Worm (Caenorhabditis elegans): ENCODE measurements around the gene lgc-58.
A peak's percentile ranks its signal among the peaks of the same experiment; 100 is the strongest.

Gene lgc-58

DNA sequence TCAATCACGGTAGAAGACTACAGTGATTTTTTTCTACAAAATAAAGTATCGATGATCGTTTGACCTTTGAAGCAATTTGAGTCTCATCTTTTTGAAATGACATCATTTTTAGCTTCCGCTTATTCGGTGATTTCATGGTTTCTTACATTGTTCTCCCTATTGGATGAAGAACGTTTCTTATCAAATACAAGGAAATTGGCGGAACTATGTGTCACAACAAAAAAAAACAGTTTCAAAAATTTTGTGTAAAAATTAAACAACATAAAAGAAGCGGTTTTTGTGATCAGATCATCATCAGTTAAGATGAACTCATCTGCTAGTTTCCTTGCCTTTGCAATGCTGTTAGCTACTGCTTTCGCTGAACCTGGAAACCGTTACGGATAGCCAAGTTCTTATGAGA lies 12.4 kb downstream of the lgc-58 start, which contains the start of gene C45B2.8:
C45B2.8 (plus strand) TSS at position 301 of the 400 bp plus-strand sequence.
- TF ChIP-seq egl-27 (tag; optimal IDR thresholded peaks at IDR 0.05) (no peak), nhr-25 (tag; optimal IDR thresholded peaks at IDR 0.05) (peak; percentile 8)

DNA sequence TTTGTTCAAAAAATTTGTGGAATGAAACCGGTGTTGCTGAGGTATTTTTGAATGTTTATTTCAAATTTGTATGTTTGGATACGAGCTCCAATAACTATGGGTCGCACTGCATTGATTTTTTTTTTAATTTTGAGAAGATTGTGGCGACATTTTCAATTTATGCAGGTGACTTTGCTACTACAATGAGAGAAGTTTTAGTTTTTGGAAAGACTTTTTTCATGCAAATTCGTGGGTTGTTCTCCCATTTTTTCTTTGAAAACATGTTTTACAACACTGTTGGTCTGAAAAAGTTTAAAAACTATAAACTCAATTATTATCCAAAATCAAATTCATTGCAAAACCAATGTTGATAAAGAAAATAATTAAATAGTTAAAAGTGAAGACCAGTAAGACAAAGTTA lies 13.4 kb downstream of the lgc-58 start:
- TF ChIP-seq nhr-11 (tag; optimal IDR thresholded peaks at IDR 0.05) (peak; percentile 75), Y55F3AM.14 (GFP tag; optimal IDR thresholded peaks at IDR 0.05) (no peak), sma-3 (GFP tag; optimal IDR thresholded peaks at IDR 0.05) (peak; percentile 45), lin-39 (tag; optimal IDR thresholded peaks at IDR 0.05) (no peak), crh-2 (tag; optimal IDR thresholded peaks at IDR 0.05) (peak; percentile 3), nhr-6 (tag; optimal IDR thresholded peaks at IDR 0.05) (no peak), nhr-21 (tag; optimal IDR thresholded peaks at IDR 0.05) (peak; percentile 44), gmeb-1 (tag; optimal IDR thresholded peaks at IDR 0.05) (no peak), zag-1 (tag; optimal IDR thresholded peaks at IDR 0.05) (no peak), fos-1 (tag; optimal IDR thresholded peaks at IDR 0.05) (peak; percentile 13), lin-13 (GFP tag; optimal IDR thresholded peaks at IDR 0.05) (peak; percentile 25)

DNA sequence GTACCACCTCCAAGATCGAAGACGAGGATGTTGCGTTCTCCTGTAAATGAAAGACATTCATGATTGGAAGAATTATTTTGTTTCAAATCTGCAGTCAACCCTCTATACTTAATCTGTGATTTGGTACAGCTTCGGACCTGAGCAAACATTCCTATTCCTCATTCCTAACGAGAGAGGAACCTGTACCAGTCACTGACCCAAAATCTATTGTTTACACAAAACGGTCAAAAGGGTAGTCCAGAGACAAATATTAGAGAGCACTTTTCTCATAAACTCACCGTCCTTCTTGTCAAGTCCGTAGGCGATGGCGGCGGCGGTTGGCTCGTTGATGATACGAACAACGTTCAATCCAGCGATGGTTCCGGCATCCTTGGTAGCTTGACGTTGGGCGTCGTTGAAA lies 15.5 kb downstream of the lgc-58 start:
- no peak for TF ChIP-seq ceh-82 (tag; optimal IDR thresholded peaks at IDR 0.05)
- TF ChIP-seq nhr-11 (tag; optimal IDR thresholded peaks at IDR 0.05): no peak

DNA sequence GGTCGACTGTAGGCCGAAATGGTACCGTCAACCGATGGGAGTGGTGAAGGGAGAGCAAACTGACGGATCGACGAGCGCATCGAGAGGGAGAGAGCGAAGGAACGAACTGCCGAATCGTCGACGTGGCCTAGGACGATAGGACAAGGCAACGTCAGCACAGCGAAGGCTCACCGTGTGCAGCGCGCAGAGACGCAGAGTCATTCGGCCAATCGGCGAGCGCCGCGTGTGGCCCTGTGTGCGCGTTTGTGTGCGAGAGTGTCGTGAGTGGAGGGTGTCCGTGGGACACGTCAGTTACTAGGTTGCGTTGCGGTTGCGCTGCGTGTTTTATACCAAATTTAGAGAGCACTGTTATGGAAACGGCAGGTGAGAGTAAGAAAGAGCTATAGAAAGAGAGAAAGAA lies 16.7 kb downstream of the lgc-58 start, which contains the start of gene hsp-3:
hsp-3 (minus strand) TSS at position 158 of the 400 bp plus-strand sequence.
- no peak for TF ChIP-seq dmd-4 (tag; optimal IDR thresholded peaks at IDR 0.05)
- no peak for TF ChIP-seq alr-1 (tag; optimal IDR thresholded peaks at IDR 0.05)
- no peak for TF ChIP-seq skn-1 (tag; optimal IDR thresholded peaks at IDR 0.05)
- TF ChIP-seq elt-3 (tag; optimal IDR thresholded peaks at IDR 0.05): no peak
- peak; percentile 100 for TF ChIP-seq crh-2 (tag; optimal IDR thresholded peaks at IDR 0.05)
- peak; percentile 92 to 96 for TF ChIP-seq lsy-2 (tag; optimal IDR thresholded peaks at IDR 0.05)
- TF ChIP-seq Y55F3AM.14 (GFP tag; optimal IDR thresholded peaks at IDR 0.05): peak; percentile 88
- TF ChIP-seq egl-27 (tag; optimal IDR thresholded peaks at IDR 0.05): peak; percentile 88
- peak; percentile 98 for TF ChIP-seq unc-55 (GFP tag; optimal IDR thresholded peaks at IDR 0.05)
- TF ChIP-seq nhr-12 (tag; optimal IDR thresholded peaks at IDR 0.05): peak; percentile 9
- peak; percentile 97 for TF ChIP-seq ceh-16 (tag; optimal IDR thresholded peaks at IDR 0.05)
- TF ChIP-seq nhr-237 (tag; optimal IDR thresholded peaks at IDR 0.05): peak; percentile 73
- TF ChIP-seq lin-11 (tag; optimal IDR thresholded peaks at IDR 0.05): peak; percentile 96
- TF ChIP-seq nhr-6 (tag; optimal IDR thresholded peaks at IDR 0.05): peak; percentile 85
- TF ChIP-seq sma-3 (GFP tag; optimal IDR thresholded peaks at IDR 0.05): peak; percentile 98
- TF ChIP-seq sem-4 (tag; optimal IDR thresholded peaks at IDR 0.05): peak; percentile 89
- no peak for TF ChIP-seq ztf-11 (tag; optimal IDR thresholded peaks at IDR 0.05)
- no peak for TF ChIP-seq mbf-1 (tag; optimal IDR thresholded peaks at IDR 0.05)
- peak; percentile 93 for TF ChIP-seq lin-13 (GFP tag; optimal IDR thresholded peaks at IDR 0.05)
- no peak for TF ChIP-seq lin-39 (tag; optimal IDR thresholded peaks at IDR 0.05)
- TF ChIP-seq C34F6.9 (tag; optimal IDR thresholded peaks at IDR 0.05): peak; percentile 94
- no peak for TF ChIP-seq aly-2 (tag; optimal IDR thresholded peaks at IDR 0.05)
- peak; percentile 24 for TF ChIP-seq ZK546.5 (tag; optimal IDR thresholded peaks at IDR 0.05)
- peak; percentile 98 for TF ChIP-seq nhr-129 (tag; optimal IDR thresholded peaks at IDR 0.05)
- TF ChIP-seq nhr-77 (tag; optimal IDR thresholded peaks at IDR 0.05): peak; percentile 77
- peak; percentile 64 for TF ChIP-seq nhr-10 (tag; optimal IDR thresholded peaks at IDR 0.05)
- peak; percentile 76 to 88 for TF ChIP-seq mdl-1 (tag; optimal IDR thresholded peaks at IDR 0.05)
- peak; percentile 80 for TF ChIP-seq zag-1 (tag; optimal IDR thresholded peaks at IDR 0.05)
- peak; percentile 74 for TF ChIP-seq blmp-1 (tag; optimal IDR thresholded peaks at IDR 0.05; ENCODE audit: insufficient read depth)
- TF ChIP-seq unc-62 (GFP tag; optimal IDR thresholded peaks at IDR 0.05): peak; percentile 47
- no peak for TF ChIP-seq nhr-11 (tag; optimal IDR thresholded peaks at IDR 0.05)
- TF ChIP-seq ceh-82 (tag; optimal IDR thresholded peaks at IDR 0.05): peak; percentile 78
- TF ChIP-seq gmeb-1 (tag; optimal IDR thresholded peaks at IDR 0.05): peak; percentile 86
- TF ChIP-seq unc-39 (tag; optimal IDR thresholded peaks at IDR 0.05): peak; percentile 53
- no peak for TF ChIP-seq peb-1 (tag; optimal IDR thresholded peaks at IDR 0.05)
- TF ChIP-seq nhr-23 (tag; optimal IDR thresholded peaks at IDR 0.05): peak; percentile 40
- peak; percentile 96 for TF ChIP-seq nhr-21 (tag; optimal IDR thresholded peaks at IDR 0.05)
- TF ChIP-seq R02D3.7 (tag; optimal IDR thresholded peaks at IDR 0.05): peak; percentile 26
- TF ChIP-seq ama-1 (optimal IDR thresholded peaks at IDR 0.05): no peak
- TF ChIP-seq nhr-25 (tag; optimal IDR thresholded peaks at IDR 0.05): peak; percentile 92
- TF ChIP-seq ztf-1 (GFP tag; conservative IDR thresholded peaks at IDR 0.05): no peak
- TF ChIP-seq elt-1 (tag; optimal IDR thresholded peaks at IDR 0.05): peak; percentile 50
- TF ChIP-seq sma-9 (GFP tag; optimal IDR thresholded peaks at IDR 0.05): peak; percentile 97
- TF ChIP-seq sma-9 (tag; optimal IDR thresholded peaks at IDR 0.05): no peak
- peak; percentile 96 for TF ChIP-seq fos-1 (tag; optimal IDR thresholded peaks at IDR 0.05)
- TF ChIP-seq ztf-4 (tag; optimal IDR thresholded peaks at IDR 0.05): peak; percentile 86
- peak; percentile 96 for TF ChIP-seq F13H6.1 (tag; optimal IDR thresholded peaks at IDR 0.05)
